Worm (Caenorhabditis elegans): Measurements from ENCODE around the gene taf-10.

taf-10 gene

ce11 chrV:4694466-4695092 is 7.7 kb downstream of the taf-10 start (continued):
- no peak for TF ChIP-seq xbp-1 (tag; optimal IDR thresholded peaks at IDR 0.05)
- no peak for TF ChIP-seq pax-3 (tag; optimal IDR thresholded peaks at IDR 0.05)
- TF ChIP-seq nhr-11 (tag; optimal IDR thresholded peaks at IDR 0.05): peak; percentile 55
- TF ChIP-seq nhr-84 (tag; optimal IDR thresholded peaks at IDR 0.05): no peak
- no peak for TF ChIP-seq fkh-4 (tag; optimal IDR thresholded peaks at IDR 0.05; ENCODE audit: borderline replicate concordance)
- TF ChIP-seq ces-1 (GFP tag; optimal IDR thresholded peaks at IDR 0.05): no peak
- no peak for TF ChIP-seq ceh-82 (tag; optimal IDR thresholded peaks at IDR 0.05)
- TF ChIP-seq nhr-12 (tag; optimal IDR thresholded peaks at IDR 0.05): no peak
- TF ChIP-seq tbx-2 (tag; optimal IDR thresholded peaks at IDR 0.05): peak; percentile 14
- TF ChIP-seq ztf-11 (tag; optimal IDR thresholded peaks at IDR 0.05): no peak
- TF ChIP-seq hlh-4 (tag; optimal IDR thresholded peaks at IDR 0.05): no peak
- no peak for TF ChIP-seq aha-1 (tag; optimal IDR thresholded peaks at IDR 0.05)
- TF ChIP-seq elt-2 (tag; optimal IDR thresholded peaks at IDR 0.05): no peak
- TF ChIP-seq C34B4.2 (tag; optimal IDR thresholded peaks at IDR 0.05): no peak
- no peak for TF ChIP-seq alr-1 (tag; optimal IDR thresholded peaks at IDR 0.05; ENCODE audit: borderline replicate concordance)
- TF ChIP-seq mdl-1 (tag; optimal IDR thresholded peaks at IDR 0.05): peak in 1 of 2 experiments; percentile 23
- no peak for TF ChIP-seq snpc-4 (tag; optimal IDR thresholded peaks at IDR 0.05)
- peak; percentile 43 for TF ChIP-seq sup-37 (GFP tag; optimal IDR thresholded peaks at IDR 0.05)
- no peak for TF ChIP-seq unc-30 (tag; optimal IDR thresholded peaks at IDR 0.05)
- TF ChIP-seq ceh-8 (GFP tag; optimal IDR thresholded peaks at IDR 0.05): no peak
- no peak for TF ChIP-seq nhr-28 (tag; optimal IDR thresholded peaks at IDR 0.05)
- no peak for TF ChIP-seq fkh-8 (tag; optimal IDR thresholded peaks at IDR 0.05)
- TF ChIP-seq snu-23 (GFP tag; optimal IDR thresholded peaks at IDR 0.05): peak; percentile 11
- no peak for TF ChIP-seq nhr-76 (tag; optimal IDR thresholded peaks at IDR 0.05)
- no peak for TF ChIP-seq lin-15B (tag; optimal IDR thresholded peaks at IDR 0.05)
- no peak for TF ChIP-seq egl-27 (tag; optimal IDR thresholded peaks at IDR 0.05)
- TF ChIP-seq nhr-90 (tag; optimal IDR thresholded peaks at IDR 0.05; ENCODE audit: poor library complexity): no peak
- TF ChIP-seq sox-4 (tag; optimal IDR thresholded peaks at IDR 0.05): no peak
- TF ChIP-seq F16B12.6 (tag; optimal IDR thresholded peaks at IDR 0.05): no peak
- TF ChIP-seq ceh-90 (tag; optimal IDR thresholded peaks at IDR 0.05): no peak
- TF ChIP-seq unc-98 (GFP tag; IDR thresholded peaks at IDR 0.05): no peak

DNA sequence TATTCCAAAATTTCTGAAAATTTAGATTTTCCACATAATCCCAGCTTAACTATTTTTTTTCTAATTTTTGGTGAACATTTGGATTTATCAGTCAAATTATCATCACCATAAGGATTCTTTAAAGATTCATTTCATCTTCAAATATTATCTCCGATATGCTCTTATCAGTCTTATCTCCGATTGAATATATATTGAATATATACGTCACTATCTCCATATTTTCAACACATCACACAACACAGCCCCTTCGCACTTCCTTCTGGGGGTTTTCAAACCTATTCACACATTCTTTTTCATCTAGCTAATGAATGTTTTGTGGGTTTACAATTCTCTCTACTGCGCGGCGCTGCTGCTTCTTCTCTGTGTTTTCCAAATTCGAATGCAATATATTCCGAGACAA is 11.8 kb downstream of the taf-10 start:
- TF ChIP-seq lin-14 (GFP tag; optimal IDR thresholded peaks at IDR 0.05) (no peak), elt-3 (tag; optimal IDR thresholded peaks at IDR 0.05) (peak in 1 of 6 experiments; percentile 27), blmp-1 (tag; optimal IDR thresholded peaks at IDR 0.05) (peak; percentile 36)

DNA sequence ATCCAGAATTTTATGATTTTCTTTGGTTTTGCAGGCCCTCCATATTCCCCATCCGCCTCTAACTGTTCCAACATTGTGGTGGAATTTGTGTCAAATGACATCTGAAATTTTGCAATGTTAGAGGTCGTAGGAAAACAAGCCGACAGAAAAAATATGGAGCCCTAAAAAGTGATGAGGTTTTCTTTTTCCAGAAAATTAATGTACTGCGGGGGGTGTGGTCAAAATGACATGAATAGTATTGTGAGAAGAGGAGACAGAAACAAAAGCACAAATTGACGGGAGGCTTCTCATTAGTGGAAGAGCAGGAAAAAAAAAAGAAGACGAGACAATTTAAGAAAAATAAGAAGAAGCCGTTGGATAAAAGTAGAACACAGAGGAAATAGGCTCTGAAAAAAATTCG is 13.3 kb downstream of the taf-10 start, which contains the start of gene ZC266.1:
TSS of gene ZC266.1 (minus strand) at position 101 of the 400 bp plus-strand sequence.
- no peak for TF ChIP-seq efl-1 (optimal IDR thresholded peaks at IDR 0.05)
- TF ChIP-seq efl-1 (GFP tag; optimal IDR thresholded peaks at IDR 0.05 in 1 of 2): peak in 1 of 2 experiments; percentile 11
- TF ChIP-seq nhr-12 (tag; optimal IDR thresholded peaks at IDR 0.05): no peak
- TF ChIP-seq tbx-2 (tag; optimal IDR thresholded peaks at IDR 0.05): no peak
- no peak for TF ChIP-seq tlp-1 (tag; optimal IDR thresholded peaks at IDR 0.05)

ce11 chrV:4707646-4708045 is 20.7 kb downstream of the taf-10 start:
- peak; percentile 96 for TF ChIP-seq hlh-4 (tag; optimal IDR thresholded peaks at IDR 0.05)
- peak; percentile 2 for TF ChIP-seq nhr-47 (tag; optimal IDR thresholded peaks at IDR 0.05)
- no peak for TF ChIP-seq nhr-237 (tag; optimal IDR thresholded peaks at IDR 0.05)

All from whole organism, L1 larva.